Fruit fly (Drosophila melanogaster): ENCODE results near the gene mira.
A peak's percentile ranks its signal among the peaks of the same experiment; 100 is the strongest.

The mira gene

DNA sequence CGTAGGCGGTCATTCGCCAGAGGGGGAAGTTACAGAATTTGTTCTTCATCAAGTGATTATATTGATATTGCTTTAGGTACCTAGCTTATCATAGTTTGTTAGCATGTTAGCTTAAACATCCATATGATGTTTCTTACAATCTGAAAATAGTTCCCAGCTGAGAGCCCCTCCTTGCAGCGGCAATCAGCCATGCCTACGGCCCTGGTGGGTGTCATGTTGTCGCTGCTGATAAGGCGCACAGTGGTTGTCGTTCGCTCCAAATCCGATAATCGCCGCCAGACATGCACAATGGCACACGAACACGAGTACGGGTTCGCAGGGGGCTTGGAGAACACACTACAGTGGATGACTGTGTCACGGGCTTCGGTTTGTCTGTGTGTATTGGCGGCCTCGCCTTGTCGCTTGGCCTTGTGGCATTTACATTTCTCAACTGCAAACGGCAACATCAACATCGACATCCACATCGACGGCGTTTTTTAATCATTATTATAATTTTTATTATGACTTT is 28.9 kb downstream of the mira start (continued):
- TF ChIP-seq sqz (GFP tag; optimal IDR thresholded peaks at IDR 0.05) (peak; percentile 14), Mad (GFP tag; optimal IDR thresholded peaks at IDR 0.05) (peak; percentile 70), bab2 (GFP tag; optimal IDR thresholded peaks at IDR 0.05) (peak; percentile 89), pzg (GFP tag; optimal IDR thresholded peaks at IDR 0.05) (peak; percentile 20), CG12236 (GFP tag; optimal IDR thresholded peaks at IDR 0.05) (peak; percentile 27), Xbp1 (GFP tag; optimal IDR thresholded peaks at IDR 0.05) (peak; percentile 87), Bteb2 (GFP tag; optimal IDR thresholded peaks at IDR 0.05) (peak; percentile 68), CG16815 (GFP tag; optimal IDR thresholded peaks at IDR 0.05) (peak; percentile 68), CG16779 (GFP tag; IDR thresholded peaks at IDR 0.05) (peak; percentile 75; the same call in 1 of the 2 replicates), CG3065 (GFP tag; optimal IDR thresholded peaks at IDR 0.05) (peak; percentile 41), grau (tag; optimal IDR thresholded peaks at IDR 0.05) (peak; percentile 84), pita (GFP tag; optimal IDR thresholded peaks at IDR 0.05) (no peak)

DNA sequence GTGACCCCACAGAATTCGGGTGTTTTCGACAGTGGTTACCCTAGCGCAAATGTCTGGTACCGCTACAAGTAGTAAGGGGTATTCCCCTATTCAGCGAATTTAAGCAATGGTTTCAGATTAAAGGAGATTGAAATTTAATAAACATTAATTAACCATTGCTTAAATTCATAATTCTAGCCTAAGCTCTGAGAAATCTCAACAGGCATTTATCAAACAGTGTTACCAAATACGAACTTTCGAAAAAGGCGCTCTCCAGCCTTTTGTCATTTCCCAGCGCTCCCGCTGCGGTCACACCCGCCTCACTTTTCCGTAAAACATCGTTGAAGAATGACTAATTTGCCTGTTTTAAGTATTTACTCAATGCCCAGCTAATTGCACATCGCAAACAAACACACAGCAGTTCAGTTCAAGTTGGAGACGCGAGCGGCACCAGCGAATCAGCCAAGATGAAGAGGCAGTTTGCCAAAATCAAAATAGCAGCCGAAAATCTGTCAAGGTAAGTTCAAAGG is 30.0 kb downstream of the mira start, which contains the start of the genes Surf6 and RhoGAP92B:
Gene Surf6 (minus strand): TSS at position 4 of the 509 bp plus-strand sequence.
Gene RhoGAP92B (plus strand): TSS at position 300 of the 509 bp plus-strand sequence.
- TF ChIP-seq NFAT (GFP tag; IDR thresholded peaks at IDR 0.05) (peak; percentile 31; the same call in 1 of the 2 replicates), knrl (GFP tag; IDR thresholded peaks at IDR 0.05; ENCODE audit: partially characterized antibody) (peak; percentile 62; the same call in 2 of the 3 replicates), Kr (GFP tag; optimal IDR thresholded peaks at IDR 0.05) (no peak), NK7.1 (GFP tag; optimal IDR thresholded peaks at IDR 0.05) (peak; percentile 12), jumu (GFP tag; optimal IDR thresholded peaks at IDR 0.05) (peak; percentile 77), Sry-δ (GFP tag; optimal IDR thresholded peaks at IDR 0.05) (peak; percentile 65), CG6854 (GFP tag; optimal IDR thresholded peaks at IDR 0.05) (peak; percentile 11), Xbp1 (GFP tag; optimal IDR thresholded peaks at IDR 0.05) (peak; percentile 70), schlank (tag; optimal IDR thresholded peaks at IDR 0.05) (peak; percentile 4), ash1 (GFP tag; optimal IDR thresholded peaks at IDR 0.05) (no peak), CG2875 (GFP tag; optimal IDR thresholded peaks at IDR 0.05) (peak; percentile 15), CG16813 (GFP tag; IDR thresholded peaks at IDR 0.05; ENCODE audit: partially characterized antibody) (peak; percentile 34; the same call in 1 of the 3 replicates), CG10267 (tag; optimal IDR thresholded peaks at IDR 0.05) (peak; percentile 77), BEAF-32 (GFP tag; optimal IDR thresholded peaks at IDR 0.05) (peak; percentile 60), CG1529 (GFP tag; optimal IDR thresholded peaks at IDR 0.05) (peak; percentile 41), tin (GFP tag; optimal IDR thresholded peaks at IDR 0.05) (peak; percentile 53), crc (GFP tag; optimal IDR thresholded peaks at IDR 0.05) (peak; percentile 22), Nf-YB (GFP tag; optimal IDR thresholded peaks at IDR 0.05) (peak; percentile 33), CG10959 (GFP tag; IDR thresholded peaks at IDR 0.05) (no peak), Dip3 (GFP tag; optimal IDR thresholded peaks at IDR 0.05) (peak; percentile 64), z (GFP tag; IDR thresholded peaks at IDR 0.05) (no peak), gt (GFP tag; IDR thresholded peaks at IDR 0.05) (no peak), CG6791 (GFP tag; IDR thresholded peaks at IDR 0.05; ENCODE audit: partially characterized antibody) (0 out of 3 replicates have a peak, but pooled peaks have one; percentile 43), vfl (GFP tag; optimal IDR thresholded peaks at IDR 0.05) (peak; percentile 40), CG18599 (GFP tag; optimal IDR thresholded peaks at IDR 0.05) (peak; percentile 83), Jarid2 (GFP tag; optimal IDR thresholded peaks at IDR 0.05) (peak; percentile 53), Dad (GFP tag; optimal IDR thresholded peaks at IDR 0.05) (peak; percentile 50), CG6765 (GFP tag; optimal IDR thresholded peaks at IDR 0.05) (peak; percentile 75), CG17612 (GFP tag; IDR thresholded peaks at IDR 0.05) (0 out of 2 replicates have a peak, but pooled peaks have one; percentile 23), Sox102F (GFP tag; optimal IDR thresholded peaks at IDR 0.05) (no peak), Six4 (GFP tag; optimal IDR thresholded peaks at IDR 0.05) (peak; percentile 24), Bteb2 (GFP tag; optimal IDR thresholded peaks at IDR 0.05) (peak; percentile 58), CG1602 (GFP tag; optimal IDR thresholded peaks at IDR 0.05) (peak; percentile 17), CG42726 (GFP tag; IDR thresholded peaks at IDR 0.05; ENCODE audit: partially characterized antibody) (no peak; the same call in 1 of the 2 replicates), nom (GFP tag; optimal IDR thresholded peaks at IDR 0.05) (peak; percentile 78), cas (GFP tag; IDR thresholded peaks at IDR 0.05) (peak; percentile 54; the same call in 1 of the 2 replicates), CG2120 (GFP tag; optimal IDR thresholded peaks at IDR 0.05) (peak; percentile 65), esg (GFP tag; conservative IDR thresholded peaks at IDR 0.05) (no peak; the same call in 1 of the 2 replicates)
